Worm (Caenorhabditis elegans) whole organism, late embryonic: ENCODE results near the gene nlp-30.

Experiments used
- C08G9.2 ChIP-seq: sonication (generic microtip); optimal IDR thresholded peaks from 2 replicates; lab custom pipeline; 2016; ENCODE audit warnings: mild to moderate bottlenecking, missing genetic modification characterization, moderate library complexity, missing compliant biosample characterization
- K02D7.2 ChIP-seq: sonication (generic microtip); optimal IDR thresholded peaks from 2 replicates; lab custom pipeline; 2017; ENCODE audit warnings: mild to moderate bottlenecking, missing genetic modification characterization, missing compliant biosample characterization
- K09A11.1 ChIP-seq: sonication (generic microtip); optimal IDR thresholded peaks from 2 replicates; lab custom pipeline; 2017; ENCODE audit warnings: antibody characterized with exemption, mild to moderate bottlenecking, missing genetic modification characterization, missing compliant biosample characterization; ENCODE audit not compliant: insufficient read depth
- T23F11.4 ChIP-seq: fragments of 200-800 bp; sonication (Bioruptor generic); optimal IDR thresholded peaks from 2 replicates; lab custom pipeline; 2018; ENCODE audit warnings: mild to moderate bottlenecking, missing genetic modification characterization, missing compliant biosample characterization
- Y22D7AL.16 ChIP-seq: sonication (generic microtip); optimal IDR thresholded peaks from 2 replicates; lab custom pipeline; 2016; ENCODE audit warnings: missing genetic modification characterization, missing compliant biosample characterization
- ahr-1 ChIP-seq: sonication (generic microtip); optimal IDR thresholded peaks from 2 replicates; lab custom pipeline; 2016; ENCODE audit warnings: missing genetic modification characterization, missing compliant biosample characterization
- ama-1 ChIP-seq: fragments of 150-350 bp; optimal IDR thresholded peaks from 2 replicates; lab custom pipeline; 2014
- ceh-14 ChIP-seq: sonication (generic microtip); optimal IDR thresholded peaks from 2 replicates; lab custom pipeline; 2016; ENCODE audit warnings: missing genotype, missing genetic modification characterization, missing compliant biosample characterization
- ceh-18 ChIP-seq: sonication (generic microtip); optimal IDR thresholded peaks from 2 replicates; lab custom pipeline; 2016; ENCODE audit warnings: missing genetic modification characterization, missing compliant biosample characterization
- ceh-19 ChIP-seq: fragments of 200-800 bp; sonication (Bioruptor generic); optimal IDR thresholded peaks from 2 replicates; lab custom pipeline; 2018; ENCODE audit warnings: mild to moderate bottlenecking, missing genetic modification characterization, missing compliant biosample characterization
- ceh-2 ChIP-seq: sonication (generic microtip); optimal IDR thresholded peaks from 2 replicates; lab custom pipeline; 2016; ENCODE audit warnings: missing genotype, missing genetic modification characterization, missing compliant biosample characterization
- ceh-22 ChIP-seq: sonication (generic microtip); optimal IDR thresholded peaks from 2 replicates; lab custom pipeline; 2017; ENCODE audit warnings: missing biosample characterization, missing genetic modification characterization
- ceh-24 ChIP-seq: sonication (generic microtip); optimal IDR thresholded peaks from 2 replicates; lab custom pipeline; 2016; ENCODE audit warnings: mild to moderate bottlenecking, missing genetic modification characterization, missing compliant biosample characterization
- ceh-30 ChIP-seq: fragments of 150-350 bp; optimal IDR thresholded peaks from 2 replicates; lab custom pipeline; 2014; ENCODE audit warnings: missing biosample characterization, missing genetic modification characterization
- ceh-34 ChIP-seq: sonication (generic microtip); optimal IDR thresholded peaks from 2 replicates; lab custom pipeline; 2016; ENCODE audit warnings: mild to moderate bottlenecking, missing genetic modification characterization, missing compliant biosample characterization
- ceh-48 ChIP-seq: sonication (generic microtip); optimal IDR thresholded peaks from 2 replicates; lab custom pipeline; 2016; ENCODE audit warnings: missing genetic modification characterization, inconsistent platforms, missing compliant biosample characterization
- dmd-4 ChIP-seq: sonication (generic microtip); optimal IDR thresholded peaks from 2 replicates; lab custom pipeline; 2016; ENCODE audit warnings: borderline replicate concordance, missing genetic modification characterization, missing compliant biosample characterization
- dve-1 ChIP-seq: sonication (generic microtip); optimal IDR thresholded peaks from 2 replicates; lab custom pipeline; 2017; ENCODE audit warnings: antibody characterized with exemption, mild to moderate bottlenecking, missing genetic modification characterization, missing compliant biosample characterization
- elt-2 ChIP-seq: sonication (generic microtip); optimal IDR thresholded peaks from 2 replicates; lab custom pipeline; 2016; ENCODE audit warnings: missing genetic modification reagents, missing genetic modification characterization, missing compliant biosample characterization
- elt-4 ChIP-seq: sonication (generic microtip); optimal IDR thresholded peaks from 2 replicates; lab custom pipeline; 2016; ENCODE audit warnings: missing genetic modification characterization, missing compliant biosample characterization
- ets-4 ChIP-seq: sonication (generic microtip); optimal IDR thresholded peaks from 2 replicates; lab custom pipeline; 2016; ENCODE audit warnings: missing genetic modification characterization, missing compliant biosample characterization
- eyg-1 ChIP-seq: sonication (generic microtip); optimal IDR thresholded peaks from 2 replicates; lab custom pipeline; 2016; ENCODE audit warnings: missing genotype, missing genetic modification characterization, missing compliant biosample characterization
- fax-1 ChIP-seq: sonication (generic microtip); optimal IDR thresholded peaks from 2 replicates; lab custom pipeline; 2016; ENCODE audit warnings: missing genotype, missing genetic modification characterization, missing compliant biosample characterization
- fkh-10 ChIP-seq: fragments of 150-350 bp; optimal IDR thresholded peaks from 2 replicates; lab custom pipeline; 2014; ENCODE audit warnings: missing biosample characterization, missing genetic modification reagents, missing genetic modification characterization
- fkh-6 ChIP-seq: sonication (generic microtip); optimal IDR thresholded peaks from 2 replicates; lab custom pipeline; 2016; ENCODE audit warnings: missing genetic modification characterization, missing compliant biosample characterization
- hlh-15 ChIP-seq: sonication (generic microtip); optimal IDR thresholded peaks from 2 replicates; lab custom pipeline; 2016; ENCODE audit warnings: missing genetic modification characterization, missing compliant biosample characterization
- hlh-6 ChIP-seq: sonication (generic microtip); optimal IDR thresholded peaks from 2 replicates; lab custom pipeline; 2016; ENCODE audit warnings: missing genotype, missing genetic modification characterization, missing compliant biosample characterization
- lin-11 ChIP-seq: fragments of 200-800 bp; sonication (Bioruptor generic); optimal IDR thresholded peaks from 2 replicates; lab custom pipeline; 2018; ENCODE audit warnings: mild to moderate bottlenecking, missing genetic modification characterization, missing compliant biosample characterization
- mec-3 ChIP-seq: sonication (generic microtip); optimal IDR thresholded peaks from 2 replicates; lab custom pipeline; 2016; ENCODE audit warnings: borderline replicate concordance, missing genetic modification characterization, missing compliant biosample characterization
- nhr-11 ChIP-seq: fragments of 150-350 bp; optimal IDR thresholded peaks from 2 replicates; lab custom pipeline; 2014; ENCODE audit warnings: missing biosample characterization, missing genetic modification characterization
- npax-4 ChIP-seq: sonication (generic microtip); optimal IDR thresholded peaks from 2 replicates; lab custom pipeline; 2016; ENCODE audit warnings: missing genetic modification characterization, missing compliant biosample characterization
- odd-2 ChIP-seq: sonication (generic microtip); optimal IDR thresholded peaks from 2 replicates; lab custom pipeline; 2017; ENCODE audit warnings: antibody characterized with exemption, mild to moderate bottlenecking, missing genetic modification characterization, missing compliant biosample characterization
- pha-2 ChIP-seq: sonication (generic microtip); optimal IDR thresholded peaks from 2 replicates; lab custom pipeline; 2017; ENCODE audit warnings: mild to moderate bottlenecking, missing genetic modification characterization, missing compliant biosample characterization
- ref-2 ChIP-seq: sonication (generic microtip); optimal IDR thresholded peaks from 2 replicates; lab custom pipeline; 2016; ENCODE audit warnings: missing genetic modification characterization, missing compliant biosample characterization
- sdc-2 ChIP-seq: sonication (generic microtip); optimal IDR thresholded peaks from 2 replicates; lab custom pipeline; 2016; ENCODE audit warnings: missing genotype, missing genetic modification characterization, missing compliant biosample characterization
- tbx-2 ChIP-seq: sonication (generic microtip); optimal IDR thresholded peaks from 2 replicates; lab custom pipeline; 2016; ENCODE audit warnings: missing genetic modification characterization, missing compliant biosample characterization
- tbx-7 ChIP-seq: sonication (generic microtip); optimal IDR thresholded peaks from 2 replicates; lab custom pipeline; 2016; ENCODE audit warnings: missing genotype, missing genetic modification characterization, missing compliant biosample characterization
- unc-3 ChIP-seq, 2 experiments: fragments of 200-800 bp in 1 of 2; sonication (Bioruptor generic) in 1 of 2; sonication (generic microtip) in 1 of 2; conservative IDR thresholded peaks in 1 of 2; optimal IDR thresholded peaks in 1 of 2; 2 replicates each; pipeline versions ENCODE4 v1.3.6 to Lab custom; 2016 to 2022; ENCODE audit warnings: missing compliant biosample characterization in 2 of 2, missing genetic modification characterization in 2 of 2, missing genetic modification reagents in 1 of 2
- unc-42 ChIP-seq: sonication (generic microtip); optimal IDR thresholded peaks from 2 replicates; lab custom pipeline; 2016; ENCODE audit warnings: missing genotype, missing genetic modification characterization, missing compliant biosample characterization
- unc-55 ChIP-seq: sonication (generic microtip); optimal IDR thresholded peaks from 2 replicates; lab custom pipeline; 2017; ENCODE audit warnings: missing biosample characterization, missing genetic modification reagents, missing genetic modification characterization
- unc-86 ChIP-seq: sonication (generic microtip); optimal IDR thresholded peaks from 2 replicates; lab custom pipeline; 2016; ENCODE audit warnings: missing genetic modification characterization, missing compliant biosample characterization
- ztf-16 ChIP-seq: sonication (generic microtip); optimal IDR thresholded peaks from 2 replicates; lab custom pipeline; 2017; ENCODE audit warnings: missing genetic modification characterization, missing compliant biosample characterization

The nlp-30 gene

DNA sequence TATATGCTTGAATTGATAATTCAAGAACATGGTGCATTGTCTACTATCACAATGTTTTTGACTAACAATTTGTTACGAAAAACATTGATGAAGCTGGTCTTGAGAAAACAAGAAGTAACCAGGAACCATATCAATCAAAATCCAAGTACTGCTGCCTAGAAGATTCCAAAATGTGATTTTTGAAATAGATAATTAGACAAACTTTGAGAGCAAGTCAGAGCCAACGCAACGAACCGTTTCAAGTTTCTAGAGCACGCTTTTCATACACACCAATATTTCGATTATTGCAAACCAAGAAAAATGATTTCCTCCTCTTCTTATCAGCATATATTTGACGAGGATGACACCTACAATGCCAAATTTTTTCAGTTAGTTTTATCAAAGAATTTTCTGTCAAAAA lies 35.0 kb downstream of the nlp-30 start, which contains the start of gene srw-89:
Gene srw-89, plus strand, starts transcription at position 301 of the 400 bp plus-strand sequence.
- TF ChIP-seq fax-1 (no peak), unc-3 (GFP tag; conservative IDR thresholded peaks at IDR 0.05; lab: Robert Waterston, UW) (no peak), unc-3 (tag; optimal IDR thresholded peaks at IDR 0.05; lab: Kevin White, UChicago) (no peak), K09A11.1 (tag; lab: Kevin White, UChicago) (no peak), unc-86 (tag; lab: Kevin White, UChicago) (no peak), sdc-2 (no peak), tbx-2 (tag; lab: Kevin White, UChicago) (no peak), ceh-14 (tag; lab: Kevin White, UChicago) (no peak), pha-2 (tag; lab: Kevin White, UChicago) (no peak)
- TF ChIP-seq, all 69 proteins: peak for 0

DNA sequence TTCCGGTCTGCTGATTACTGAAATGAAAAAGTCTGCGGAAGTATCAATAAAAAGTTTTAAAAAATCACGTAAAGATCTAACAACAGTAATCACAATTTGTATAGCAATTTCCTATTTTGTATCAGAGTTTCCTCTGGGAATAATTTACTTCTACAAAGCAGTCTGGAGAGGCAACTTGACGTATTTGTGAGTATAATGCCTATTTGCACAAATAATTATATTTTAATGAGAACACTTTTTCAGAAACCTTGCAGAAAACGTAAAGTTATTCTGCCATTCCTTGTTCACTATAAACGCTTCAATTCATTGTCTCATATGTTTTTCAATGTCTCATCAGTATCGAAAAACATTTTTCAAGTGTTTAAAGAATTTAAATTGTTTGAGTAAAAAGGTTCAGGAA lies 36.8 kb downstream of the nlp-30 start:
- no peak for TF ChIP-seq dmd-4
- no peak for TF ChIP-seq ceh-34 (tag; lab: Kevin White, UChicago)
- no peak for TF ChIP-seq C08G9.2 (tag; lab: Kevin White, UChicago)
- no peak for TF ChIP-seq ama-1 (lab: Kevin White, UChicago)
- TF ChIP-seq ztf-16 (tag; lab: Kevin White, UChicago): no peak
- TF ChIP-seq hlh-15 (tag; lab: Kevin White, UChicago): no peak
- no peak for TF ChIP-seq ahr-1 (tag; lab: Kevin White, UChicago)
- no peak for TF ChIP-seq ceh-18 (tag; lab: Kevin White, UChicago)
- TF ChIP-seq npax-4: no peak
- TF ChIP-seq mec-3 (tag; lab: Kevin White, UChicago): no peak
- no peak for TF ChIP-seq eyg-1 (tag; lab: Kevin White, UChicago)
- TF ChIP-seq elt-2 (tag; lab: Kevin White, UChicago): no peak
- no peak for TF ChIP-seq unc-42 (tag; lab: Kevin White, UChicago)
- TF ChIP-seq ceh-30 (tag; lab: Kevin White, UChicago): no peak
- no peak for TF ChIP-seq lin-11 (tag; lab: Kevin White, UChicago)
- no peak for TF ChIP-seq odd-2 (tag; lab: Kevin White, UChicago)
- no peak for TF ChIP-seq ets-4

DNA sequence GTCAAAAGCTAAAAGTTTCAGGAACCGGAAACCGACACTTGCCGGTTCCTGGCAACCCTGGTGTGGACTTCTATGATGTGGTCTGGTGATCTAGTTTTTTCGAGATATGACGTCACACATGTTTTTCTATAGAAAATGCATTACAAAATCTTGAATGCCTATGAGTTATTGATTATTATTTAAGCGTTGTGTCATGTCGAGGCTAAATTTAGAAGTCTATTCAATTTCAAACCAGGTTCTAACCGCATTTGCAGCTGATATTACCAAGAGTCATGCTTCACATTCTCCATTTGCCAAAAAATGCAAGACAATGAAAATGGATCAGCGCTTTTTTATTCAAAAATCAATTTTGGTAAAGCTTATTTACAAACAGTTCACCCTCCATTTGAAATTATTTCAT lies 37.4 kb downstream of the nlp-30 start, which contains the start of gene K09D9.3:
Gene K09D9.3, plus strand, starts transcription at position 301 of the 400 bp plus-strand sequence.
- no peak for TF ChIP-seq Y22D7AL.16 (tag; lab: Kevin White, UChicago)
- no peak for TF ChIP-seq ceh-24 (tag; lab: Kevin White, UChicago)
- TF ChIP-seq ceh-2 (tag; lab: Kevin White, UChicago): no peak
- no peak for TF ChIP-seq tbx-2 (tag; lab: Kevin White, UChicago)
- TF ChIP-seq odd-2 (tag; lab: Kevin White, UChicago): no peak
- TF ChIP-seq K02D7.2 (tag; lab: Kevin White, UChicago): no peak
- no peak for TF ChIP-seq fkh-6
- no peak for TF ChIP-seq ama-1 (lab: Kevin White, UChicago)
- TF ChIP-seq mec-3 (tag; lab: Kevin White, UChicago): no peak
- no peak for TF ChIP-seq ceh-22 (tag; lab: Kevin White, UChicago)
- TF ChIP-seq tbx-7 (tag; lab: Kevin White, UChicago): no peak
- TF ChIP-seq nhr-11 (tag; lab: Kevin White, UChicago): no peak
- TF ChIP-seq T23F11.4: no peak
- no peak for TF ChIP-seq fkh-10 (GFP tag; lab: Kevin White, UChicago)
- no peak for TF ChIP-seq ahr-1 (tag; lab: Kevin White, UChicago)
- no peak for TF ChIP-seq ceh-19 (GFP tag; lab: Kevin White, UChicago)
- no peak for TF ChIP-seq hlh-15 (tag; lab: Kevin White, UChicago)

DNA sequence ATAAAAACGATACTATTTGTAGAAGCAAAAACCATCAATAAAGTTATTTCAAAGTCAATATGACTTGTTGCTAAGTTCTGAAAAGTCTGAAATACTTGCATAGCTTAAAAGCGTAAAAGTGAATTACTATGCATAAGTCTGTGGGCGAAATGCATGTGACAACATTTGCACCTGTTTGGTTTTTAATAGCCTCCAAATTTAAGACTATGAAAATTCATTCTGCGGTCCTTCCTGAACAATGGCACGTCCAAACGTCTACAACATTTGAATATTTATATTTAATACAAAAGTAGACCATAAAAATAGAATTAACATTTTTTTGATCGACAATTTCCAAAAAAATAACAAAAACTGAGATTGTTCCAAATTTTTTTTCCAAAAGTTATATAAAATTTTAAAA lies 40.0 kb downstream of the nlp-30 start, which contains the start of gene K09D9.14:
Gene K09D9.14, minus strand, starts transcription at position 101 of the 400 bp plus-strand sequence.
- no peak for TF ChIP-seq ceh-48 (tag; lab: Kevin White, UChicago)
- no peak for TF ChIP-seq ceh-24 (tag; lab: Kevin White, UChicago)
- TF ChIP-seq unc-55 (GFP tag; lab: Kevin White, UChicago): no peak
- TF ChIP-seq hlh-6 (tag; lab: Kevin White, UChicago): no peak
- TF ChIP-seq ceh-34 (tag; lab: Kevin White, UChicago): no peak
- no peak for TF ChIP-seq ets-4
- no peak for TF ChIP-seq dve-1 (tag; lab: Kevin White, UChicago)
- TF ChIP-seq C08G9.2 (tag; lab: Kevin White, UChicago): no peak
- TF ChIP-seq elt-4: no peak
- TF ChIP-seq ref-2 (tag; lab: Kevin White, UChicago): no peak
- TF ChIP-seq ceh-14 (tag; lab: Kevin White, UChicago): no peak
- no peak for TF ChIP-seq fax-1
- TF ChIP-seq fkh-10 (GFP tag; lab: Kevin White, UChicago): no peak
